Worm (Caenorhabditis elegans) whole organism, L4 larva: ENCODE measurements around the gene fbxb-5.
A peak's percentile ranks its signal among the peaks of the same experiment; 100 is the strongest.

Experiments
- F49E8.2 ChIP-seq: sonication (generic microtip); optimal IDR thresholded peaks from 2 replicates; lab custom pipeline; 2016; ENCODE audit warnings: missing compliant biosample characterization, mild to moderate bottlenecking, missing genetic modification characterization, borderline replicate concordance
- T20F7.1 ChIP-seq: fragments of 200-800 bp; sonication (Bioruptor generic); optimal IDR thresholded peaks from 2 replicates; lab custom pipeline; 2018; ENCODE audit warnings: mild to moderate bottlenecking, missing genetic modification characterization, missing compliant biosample characterization
- Y5F2A.4 ChIP-seq: fragments of 200-800 bp; sonication (Bioruptor generic); optimal IDR thresholded peaks from 2 replicates; lab custom pipeline; 2018; ENCODE audit warnings: mild to moderate bottlenecking, missing genetic modification characterization, missing compliant biosample characterization
- aha-1 ChIP-seq: fragments of 150-350 bp; peaks from one replicate; lab custom pipeline; 2014; ENCODE audit warnings: missing biosample characterization, missing genetic modification characterization
- arid-1 ChIP-seq: fragments of 200-800 bp; sonication (Bioruptor generic); conservative IDR thresholded peaks from 2 replicates; pipeline ENCODE4 v1.3.6; 2022; ENCODE audit warnings: missing genetic modification reagents, missing genetic modification characterization, missing compliant biosample characterization
- ceh-62 ChIP-seq: sonication (generic microtip); optimal IDR thresholded peaks from 2 replicates; lab custom pipeline; 2017; ENCODE audit warnings: missing biosample characterization, missing genetic modification characterization
- ceh-82 ChIP-seq: sonication (generic microtip); optimal IDR thresholded peaks from 2 replicates; lab custom pipeline; 2017; ENCODE audit warnings: missing biosample characterization, missing genetic modification characterization
- cey-2 ChIP-seq: sonication (generic microtip); optimal IDR thresholded peaks from 3 replicates; lab custom pipeline; 2017; ENCODE audit warnings: missing genetic modification characterization, mild to moderate bottlenecking, missing compliant biosample characterization, antibody characterized with exemption, borderline replicate concordance; ENCODE audit not compliant: insufficient read depth
- ctbp-1 ChIP-seq: fragments of 200-800 bp; sonication (Bioruptor generic); IDR thresholded peaks from 2 replicates; pipeline ENCODE4 v1.3.6; 2022; ENCODE audit warnings: missing genetic modification reagents, missing genetic modification characterization, missing compliant biosample characterization
- daf-19 ChIP-seq: fragments of 200-800 bp; sonication (Bioruptor generic); conservative IDR thresholded peaks from 2 replicates; pipeline ENCODE4 v1.3.6; 2022; ENCODE audit warnings: missing genetic modification characterization, missing compliant biosample characterization
- dve-1 ChIP-seq: sonication (generic microtip); optimal IDR thresholded peaks from 2 replicates; lab custom pipeline; 2017; ENCODE audit warnings: antibody characterized with exemption, mild to moderate bottlenecking, missing genetic modification characterization, missing compliant biosample characterization; ENCODE audit not compliant: insufficient read depth
- hlh-11 ChIP-seq: fragments of 200-800 bp; sonication (Bioruptor generic); optimal IDR thresholded peaks from 2 replicates; lab custom pipeline; 2018; ENCODE audit warnings: mild to moderate bottlenecking, missing genetic modification characterization, missing compliant biosample characterization
- lin-13 ChIP-seq: fragments of 150-350 bp; optimal IDR thresholded peaks from 2 replicates; lab custom pipeline; 2014; ENCODE audit warnings: missing biosample characterization, missing genetic modification reagents, missing genetic modification characterization
- lin-38 ChIP-seq: fragments of 200-800 bp; sonication (Bioruptor generic); IDR thresholded peaks from 2 replicates; pipeline ENCODE4 v1.3.6; 2022; ENCODE audit warnings: missing genetic modification reagents, missing genetic modification characterization, missing compliant biosample characterization
- mdl-1 ChIP-seq, 2 experiments: fragments of 150-350 bp in 1 of 2; sonication (generic microtip) in 1 of 2; optimal IDR thresholded peaks; 2 replicates each; lab custom pipeline; 2014 to 2017; ENCODE audit warnings: missing biosample characterization in 2 of 2, missing genetic modification characterization in 2 of 2
- mep-1 ChIP-seq: fragments of 150-350 bp; sonication (generic microtip); optimal IDR thresholded peaks from 3 replicates; lab custom pipeline; 2014; ENCODE audit warnings: missing biosample characterization, missing genetic modification characterization
- mes-2 ChIP-seq: sonication (generic microtip); optimal IDR thresholded peaks from 2 replicates; lab custom pipeline; 2016; ENCODE audit warnings: missing genotype, mild to moderate bottlenecking, missing genetic modification characterization, missing compliant biosample characterization; ENCODE audit not compliant: poor library complexity, severe bottlenecking
- mxl-3 ChIP-seq: fragments of 200-800 bp; sonication (Bioruptor generic); optimal IDR thresholded peaks from 2 replicates; lab custom pipeline; 2018; ENCODE audit warnings: mild to moderate bottlenecking, missing genetic modification characterization, missing compliant biosample characterization
- nhr-10 ChIP-seq: fragments of 150-350 bp; optimal IDR thresholded peaks from 2 replicates; lab custom pipeline; 2014; ENCODE audit warnings: missing biosample characterization, missing genetic modification characterization
- nhr-11 ChIP-seq: fragments of 150-350 bp; optimal IDR thresholded peaks from 2 replicates; lab custom pipeline; 2014; ENCODE audit warnings: missing biosample characterization, missing genetic modification characterization
- nhr-25 ChIP-seq: sonication (generic microtip); optimal IDR thresholded peaks from 2 replicates; lab custom pipeline; 2017; ENCODE audit warnings: missing genetic modification characterization, mild to moderate bottlenecking, missing compliant biosample characterization, antibody characterized with exemption, moderate library complexity, borderline replicate concordance; ENCODE audit not compliant: insufficient read depth
- nhr-28 ChIP-seq: fragments of 150-350 bp; optimal IDR thresholded peaks from 2 replicates; lab custom pipeline; 2014; ENCODE audit warnings: missing biosample characterization, missing genetic modification characterization
- nhr-77 ChIP-seq: fragments of 150-350 bp; optimal IDR thresholded peaks from 2 replicates; lab custom pipeline; 2014; ENCODE audit warnings: missing biosample characterization, missing genetic modification characterization
- pha-4 ChIP-seq, 2 experiments: fragments of 150-350 bp in 1 of 2; fragments of 200-800 bp in 1 of 2; sonication (Bioruptor generic) in 1 of 2; IDR thresholded peaks in 1 of 2; optimal IDR thresholded peaks in 1 of 2; 2 replicates each; pipeline versions ENCODE4 v1.3.6 to Lab custom; 2014 to 2022; ENCODE audit warnings: missing genetic modification characterization in 2 of 2, missing genetic modification reagents in 2 of 2, missing biosample characterization in 1 of 2, missing compliant biosample characterization in 1 of 2
- pqm-1 ChIP-seq: sonication (generic microtip); optimal IDR thresholded peaks from 2 replicates; lab custom pipeline; 2017; ENCODE audit warnings: missing biosample characterization, missing genetic modification characterization
- snpc-1.2 ChIP-seq: fragments of 200-800 bp; sonication (Bioruptor generic); IDR thresholded peaks from 2 replicates; pipeline ENCODE4 v1.3.6; 2022; ENCODE audit warnings: missing genetic modification reagents, missing genetic modification characterization, missing compliant biosample characterization
- tra-1 ChIP-seq: fragments of 200-800 bp; sonication (Bioruptor generic); IDR thresholded peaks from 2 replicates; pipeline ENCODE4 v1.3.6; 2022; ENCODE audit warnings: missing genetic modification reagents, missing genetic modification characterization, missing compliant biosample characterization
- zag-1 ChIP-seq: fragments of 150-350 bp; optimal IDR thresholded peaks from 2 replicates; lab custom pipeline; 2014; ENCODE audit warnings: missing biosample characterization, missing genetic modification characterization
- zfp-2 ChIP-seq: sonication (generic microtip); optimal IDR thresholded peaks from 2 replicates; lab custom pipeline; 2016; ENCODE audit warnings: mild to moderate bottlenecking, missing genetic modification characterization, missing compliant biosample characterization
- ztf-7 ChIP-seq: fragments of 150-350 bp; optimal IDR thresholded peaks from 2 replicates; lab custom pipeline; 2014; ENCODE audit warnings: missing biosample characterization, missing genetic modification characterization

Gene fbxb-5

DNA sequence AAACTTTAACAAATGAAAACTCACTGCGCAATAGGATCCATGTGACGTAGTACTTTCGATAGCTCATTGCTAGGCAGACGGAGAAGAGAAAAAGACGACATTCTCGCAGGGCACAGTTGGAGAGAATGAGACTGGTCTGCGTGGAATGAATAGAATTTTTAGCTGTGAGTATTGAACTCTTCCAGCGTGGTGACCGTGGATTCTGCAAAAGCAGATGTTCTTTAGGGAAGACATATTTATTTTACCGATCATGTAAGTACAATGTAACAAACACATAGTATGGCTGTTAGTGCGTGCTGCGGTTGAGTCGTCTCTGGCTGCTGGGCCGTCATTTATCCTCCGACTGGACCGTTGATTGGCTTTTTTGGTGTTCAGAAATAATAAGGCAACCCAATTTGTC is 30.7 kb upstream of the fbxb-5 start, which contains the start of gene F36H5.9 (continued):
- TF ChIP-seq T20F7.1 (GFP tag; lab: Kevin White, UChicago) (no peak), zfp-2 (tag; lab: Kevin White, UChicago) (no peak), Y5F2A.4 (GFP tag; lab: Kevin White, UChicago) (no peak), ctbp-1 (GFP tag; lab: Robert Waterston, UW) (no peak), arid-1 (GFP tag; lab: Robert Waterston, UW) (no peak)
- TF ChIP-seq, all 104 proteins: peak for 0

DNA sequence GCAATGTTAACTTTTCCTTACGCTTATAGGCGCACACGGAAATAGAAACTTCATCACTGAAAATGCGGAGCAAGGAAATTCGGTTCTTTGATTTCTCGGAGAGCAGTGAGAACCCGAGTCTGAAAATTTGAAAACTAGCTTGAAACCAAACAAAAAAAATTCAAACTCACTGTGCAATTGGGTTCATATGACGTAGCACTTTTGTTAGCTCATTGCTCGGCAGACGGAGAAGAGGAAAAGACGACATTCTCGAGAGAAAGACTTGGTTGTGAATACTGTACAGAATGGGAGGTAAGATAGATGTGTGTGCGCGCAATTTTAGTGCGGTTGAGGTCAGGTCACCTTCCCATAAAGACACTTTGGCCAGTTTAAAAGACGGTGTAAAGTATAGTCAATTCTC is 28.1 kb upstream of the fbxb-5 start, which contains the start of the genes F36H5.13 and F36H5.8:
TSS of gene F36H5.13 (minus strand) at position 101 of the 400 bp plus-strand sequence.
TSS of gene F36H5.8 (minus strand) at position 274 of the 400 bp plus-strand sequence.
- no peak for TF ChIP-seq ztf-7 (tag; lab: Kevin White, UChicago)
- TF ChIP-seq nhr-77 (tag; lab: Kevin White, UChicago): no peak
- TF ChIP-seq ctbp-1 (GFP tag; lab: Robert Waterston, UW): no peak
- TF ChIP-seq ceh-82 (tag; lab: Kevin White, UChicago): no peak
- TF ChIP-seq aha-1 (tag; lab: Kevin White, UChicago): peak; percentile 9
- no peak for TF ChIP-seq mes-2
- TF ChIP-seq, all 104 proteins: peak for 1

DNA sequence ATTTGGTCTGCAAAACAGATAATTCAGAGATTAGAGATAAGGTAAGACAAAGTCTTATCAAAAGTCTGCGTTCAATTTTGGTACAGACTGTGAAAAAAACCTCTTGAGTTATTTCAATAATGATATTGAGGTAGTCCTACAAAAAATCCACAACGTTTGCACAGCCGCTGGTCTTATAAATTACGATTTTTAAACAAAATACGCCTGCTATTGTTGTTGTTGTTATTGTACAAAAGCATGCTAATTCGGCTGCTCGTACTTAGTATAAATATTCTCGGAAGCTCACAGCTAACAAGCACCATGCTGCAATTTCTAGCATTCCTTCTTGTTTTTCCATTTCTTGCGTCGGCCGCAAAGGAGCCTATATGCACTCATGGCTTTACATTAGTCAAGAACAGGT is 21.9 kb upstream of the fbxb-5 start, which contains the start of gene clec-19:
TSS of gene clec-19 (plus strand) at position 301 of the 400 bp plus-strand sequence.
- TF ChIP-seq ceh-62 (tag; lab: Kevin White, UChicago): no peak
- no peak for TF ChIP-seq cey-2
- no peak for TF ChIP-seq nhr-11
- TF ChIP-seq nhr-25 (tag; lab: Kevin White, UChicago): no peak
- no peak for TF ChIP-seq mxl-3 (GFP tag; lab: Kevin White, UChicago)
- no peak for TF ChIP-seq tra-1 (GFP tag; lab: Robert Waterston, UW)
- no peak for TF ChIP-seq lin-38
- TF ChIP-seq nhr-28 (tag; lab: Kevin White, UChicago): no peak
- TF ChIP-seq lin-13: no peak
- no peak for TF ChIP-seq pha-4 (GFP tag; IDR thresholded peaks at IDR 0.05; lab: Robert Waterston, UW)
- no peak for TF ChIP-seq pha-4 (tag; optimal IDR thresholded peaks at IDR 0.05; lab: Kevin White, UChicago)
- TF ChIP-seq hlh-11 (tag; lab: Kevin White, UChicago): no peak
- TF ChIP-seq mdl-1 (tag; optimal IDR thresholded peaks at IDR 0.05; lab: Kevin White, UChicago): no peak

DNA sequence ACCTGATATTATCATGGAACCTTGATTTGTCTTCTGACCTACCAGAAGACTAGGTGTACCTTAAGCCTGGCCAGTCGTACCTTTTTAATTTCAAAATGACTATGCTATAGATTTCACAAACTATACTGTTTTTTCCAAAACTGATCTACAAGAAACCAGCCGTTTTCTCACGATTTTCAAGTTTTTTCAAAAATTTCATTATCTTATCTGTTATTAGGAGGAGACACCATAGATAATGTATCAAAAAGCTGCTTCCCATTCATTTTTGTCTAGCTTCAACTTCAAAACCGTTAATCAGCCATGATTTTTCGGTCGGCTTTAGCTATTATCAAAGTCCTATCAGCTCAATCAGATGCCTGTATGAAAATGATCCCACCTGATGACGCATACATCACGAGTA is 20.2 kb upstream of the fbxb-5 start, which contains the start of gene F36H5.12:
TSS of gene F36H5.12 (plus strand) at position 301 of the 400 bp plus-strand sequence.
- TF ChIP-seq zag-1 (tag; lab: Kevin White, UChicago) (no peak), mxl-3 (GFP tag; lab: Kevin White, UChicago) (no peak)
- TF ChIP-seq, all 104 proteins: peak for 0

DNA sequence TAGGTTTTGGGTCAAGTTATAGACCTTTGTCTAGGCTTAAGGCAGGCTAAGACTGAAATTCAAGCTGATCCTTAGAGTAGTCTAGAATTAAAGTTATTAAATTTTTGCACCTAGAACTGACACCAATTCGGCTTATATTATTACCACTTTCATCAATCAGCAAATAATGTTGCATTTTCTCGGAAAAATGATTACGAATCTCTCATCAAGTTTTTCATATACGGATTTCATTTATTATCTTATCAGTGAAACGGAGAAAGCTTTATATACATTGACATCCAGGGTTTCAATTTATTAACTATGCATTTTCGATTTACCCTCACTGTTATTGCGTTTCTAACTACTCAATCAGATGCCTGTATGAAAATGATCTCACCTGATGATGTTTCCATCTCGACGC is 19.0 kb upstream of the fbxb-5 start, which contains the start of gene K07G6.1:
TSS of gene K07G6.1 (plus strand) at position 301 of the 400 bp plus-strand sequence.
- no peak for TF ChIP-seq pqm-1 (tag; lab: Kevin White, UChicago)
- TF ChIP-seq dve-1 (tag; lab: Kevin White, UChicago): no peak
- no peak for TF ChIP-seq F49E8.2
- no peak for TF ChIP-seq snpc-1.2 (GFP tag; lab: Robert Waterston, UW)
- no peak for TF ChIP-seq mep-1
- TF ChIP-seq mdl-1 (tag; optimal IDR thresholded peaks at IDR 0.05; lab: Kevin White, UChicago): no peak
- TF ChIP-seq cey-2: no peak
- no peak for TF ChIP-seq nhr-10 (tag; lab: Kevin White, UChicago)
- TF ChIP-seq mes-2: no peak
- no peak for TF ChIP-seq ceh-82 (tag; lab: Kevin White, UChicago)
- TF ChIP-seq daf-19 (GFP tag; lab: Robert Waterston, UW): no peak
- TF ChIP-seq nhr-77 (tag; lab: Kevin White, UChicago): no peak
